Fruit fly (Drosophila melanogaster): Measurements from ENCODE around the gene Gagr.

Gene Gagr

DNA sequence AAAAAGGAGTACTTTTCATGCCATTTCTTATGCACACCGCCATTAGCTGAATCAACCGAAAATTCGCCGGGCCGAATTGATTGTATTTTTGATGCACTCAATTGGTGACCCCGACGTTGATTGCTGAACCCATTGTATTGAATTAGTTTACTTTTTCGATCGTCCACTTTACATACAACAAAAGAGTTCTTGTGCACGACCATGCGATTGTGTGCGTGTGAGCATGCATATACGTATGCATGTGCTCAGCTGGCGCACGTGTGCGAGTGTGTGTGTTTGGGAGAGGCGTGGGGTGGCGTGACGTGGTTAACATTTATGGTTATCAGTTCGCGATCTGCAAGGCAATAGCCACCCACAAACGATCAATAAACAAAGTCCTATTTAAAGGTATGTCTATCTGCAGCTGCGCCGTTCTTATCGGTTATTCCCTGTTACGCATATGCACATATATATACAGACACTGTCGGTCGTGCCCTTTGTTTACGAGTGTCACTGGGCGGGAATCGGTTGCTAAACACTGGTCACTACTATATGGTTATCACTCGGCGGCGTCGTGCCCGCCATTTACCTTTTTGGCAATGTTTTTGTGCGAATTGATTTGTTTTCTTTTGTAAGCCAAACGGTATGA is 9.0 kb upstream of the Gagr start:
- no peak for TF ChIP-seq ttk (optimal IDR thresholded peaks at IDR 0.05)
- TF ChIP-seq Sin3A (optimal IDR thresholded peaks at IDR 0.05), result no peak
- no peak for TF ChIP-seq h (optimal IDR thresholded peaks at IDR 0.05)
- no peak for TF ChIP-seq insv (optimal IDR thresholded peaks at IDR 0.05)
- TF ChIP-seq Myc (optimal IDR thresholded peaks at IDR 0.05), result no peak
- no peak for TF ChIP-seq psq (optimal IDR thresholded peaks at IDR 0.05)

DNA sequence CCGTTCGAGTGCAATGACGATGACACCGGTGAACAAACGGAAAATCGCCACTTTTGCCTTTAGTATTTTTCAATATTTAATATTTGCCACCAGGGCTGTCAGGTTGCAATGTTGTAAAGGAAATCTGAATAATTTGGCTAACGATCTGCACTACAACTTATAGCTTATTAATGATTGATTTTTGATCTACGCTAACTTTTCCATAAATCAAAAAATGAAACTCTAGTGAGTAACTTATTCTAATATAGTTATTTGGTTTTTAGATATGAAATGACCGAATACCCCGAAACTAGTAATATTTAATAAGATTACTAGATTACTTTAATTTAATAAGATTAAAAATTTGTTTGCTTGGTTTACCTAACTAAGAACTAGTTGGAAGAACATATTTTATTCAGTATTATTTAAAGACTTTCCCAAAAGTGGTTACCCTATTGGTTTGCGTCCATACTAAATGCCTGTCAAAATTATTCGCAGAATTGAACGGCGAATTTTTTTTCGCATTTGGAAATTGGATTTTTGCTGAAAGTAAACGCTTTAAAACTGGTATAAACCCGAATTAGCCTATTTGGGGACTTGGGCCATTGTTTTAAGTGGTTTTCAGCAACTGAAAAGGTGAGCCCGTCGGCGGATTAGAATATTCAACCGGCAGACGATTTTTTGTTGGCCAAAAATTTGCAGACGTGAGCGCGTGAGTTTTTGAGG is 8.4 kb upstream of the Gagr start, which contains the start of the genes Agpat3 and RAF2:
TSS of gene Agpat3 (minus strand) at position 78 of the 705 bp plus-strand sequence.
TSS of gene RAF2 (plus strand) at position 448 of the 705 bp plus-strand sequence.
- no peak for TF ChIP-seq h (optimal IDR thresholded peaks at IDR 0.05)
- TF ChIP-seq Myc (optimal IDR thresholded peaks at IDR 0.05), result no peak
- no peak for TF ChIP-seq insv (optimal IDR thresholded peaks at IDR 0.05)
- TF ChIP-seq Sin3A (optimal IDR thresholded peaks at IDR 0.05), result no peak
- TF ChIP-seq ttk (optimal IDR thresholded peaks at IDR 0.05), result no peak
- TF ChIP-seq psq (optimal IDR thresholded peaks at IDR 0.05), result no peak

DNA sequence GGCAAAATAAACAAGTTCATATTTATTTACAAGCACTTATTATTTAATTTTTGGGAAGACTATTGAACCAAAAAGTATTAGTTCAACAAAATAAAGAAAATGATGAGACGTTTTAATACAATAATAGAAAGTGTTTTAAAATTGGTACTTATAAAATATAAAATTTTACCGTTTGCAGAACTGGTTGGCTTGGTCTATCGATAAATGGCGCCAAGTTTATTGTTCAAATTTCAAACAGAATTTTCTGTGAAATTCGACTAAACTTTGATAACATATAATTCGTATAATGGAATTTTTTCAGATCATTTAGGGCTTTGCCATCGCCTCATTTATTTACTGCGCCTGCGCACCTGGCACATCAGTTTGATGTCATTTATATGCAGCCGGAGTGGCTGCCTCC is 3.6 kb upstream of the Gagr start:
- TF ChIP-seq insv (optimal IDR thresholded peaks at IDR 0.05) (no peak), ttk (optimal IDR thresholded peaks at IDR 0.05) (no peak), psq (optimal IDR thresholded peaks at IDR 0.05) (no peak), Sin3A (optimal IDR thresholded peaks at IDR 0.05) (no peak), h (optimal IDR thresholded peaks at IDR 0.05) (no peak)

DNA sequence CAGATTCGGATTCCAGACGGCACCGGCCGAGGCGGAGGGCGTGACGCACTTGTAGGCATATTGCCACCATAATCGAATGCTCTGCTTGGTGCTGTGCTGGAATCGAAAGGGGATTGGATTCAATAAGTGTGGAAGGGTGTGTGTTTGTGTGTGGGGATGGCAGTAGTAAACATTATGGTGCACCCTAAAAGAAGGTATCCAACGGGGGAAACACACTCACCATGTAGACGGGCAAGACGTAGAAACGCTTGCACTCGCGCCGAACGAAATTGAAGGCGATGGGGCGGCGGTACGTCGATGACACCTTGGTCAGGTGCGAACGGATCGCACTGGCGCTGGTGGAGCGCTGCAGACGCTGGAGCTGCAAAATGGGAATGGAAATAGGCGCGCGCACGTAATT is 3.1 kb upstream of the Gagr start:
- TF ChIP-seq Sin3A (optimal IDR thresholded peaks at IDR 0.05) (no peak), h (optimal IDR thresholded peaks at IDR 0.05) (no peak), Myc (optimal IDR thresholded peaks at IDR 0.05) (no peak), insv (optimal IDR thresholded peaks at IDR 0.05) (no peak), psq (optimal IDR thresholded peaks at IDR 0.05) (no peak), ttk (optimal IDR thresholded peaks at IDR 0.05) (no peak)

DNA sequence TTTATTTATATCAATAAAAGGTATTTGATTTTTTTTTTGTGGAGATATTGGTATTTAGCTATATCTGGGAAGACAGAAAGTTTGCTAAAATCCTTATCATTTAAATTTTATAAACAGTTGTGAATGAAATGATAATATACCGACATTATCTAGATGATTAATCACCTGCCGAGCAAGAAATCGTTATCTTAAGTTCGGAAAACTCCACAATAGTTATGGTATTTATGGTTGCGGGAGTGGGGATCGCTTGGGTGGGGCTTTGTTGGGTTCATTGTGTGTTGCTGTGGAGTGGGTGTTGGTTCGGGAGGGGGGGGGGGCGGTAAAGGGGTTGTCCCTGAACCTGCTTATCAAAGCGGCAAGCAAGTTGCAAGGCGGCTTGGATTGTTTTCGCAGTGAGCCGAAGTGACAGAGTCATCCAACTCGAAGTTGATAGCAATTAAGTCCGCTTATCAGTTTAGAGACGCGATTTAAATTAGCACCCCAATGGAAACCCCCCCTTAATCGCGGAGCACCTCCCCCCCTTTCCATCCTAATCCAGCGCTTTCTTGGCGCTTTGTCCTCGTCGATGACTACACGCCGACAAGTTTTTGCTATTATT is 2.1 kb upstream of the Gagr start:
- TF ChIP-seq h (optimal IDR thresholded peaks at IDR 0.05), result no peak
- TF ChIP-seq Sin3A (optimal IDR thresholded peaks at IDR 0.05), result no peak
- TF ChIP-seq ttk (optimal IDR thresholded peaks at IDR 0.05), result no peak
- TF ChIP-seq psq (optimal IDR thresholded peaks at IDR 0.05), result no peak
- no peak for TF ChIP-seq Myc (optimal IDR thresholded peaks at IDR 0.05)
- no peak for TF ChIP-seq insv (optimal IDR thresholded peaks at IDR 0.05)

DNA sequence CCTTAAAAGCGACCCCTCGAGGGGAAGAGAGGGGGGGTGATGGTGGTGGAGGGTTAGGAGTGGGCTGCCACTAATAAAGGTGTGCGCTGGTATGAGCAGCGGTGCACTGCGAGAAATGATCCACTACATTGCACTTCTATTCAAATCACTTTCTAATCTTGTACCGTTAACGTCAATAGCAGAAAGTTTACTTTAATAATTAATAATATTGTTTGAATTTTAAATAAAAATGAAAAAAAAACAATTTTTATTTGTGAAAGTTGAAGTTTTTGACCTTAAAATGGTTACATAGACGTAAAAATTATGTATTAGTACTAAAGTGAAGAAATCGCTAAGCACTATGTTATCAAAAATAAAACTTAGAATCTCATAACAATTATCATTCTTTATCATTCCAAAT is 1.5 kb upstream of the Gagr start:
- TF ChIP-seq insv (optimal IDR thresholded peaks at IDR 0.05) (no peak), h (optimal IDR thresholded peaks at IDR 0.05) (no peak), psq (optimal IDR thresholded peaks at IDR 0.05) (no peak), Myc (optimal IDR thresholded peaks at IDR 0.05) (no peak), ttk (optimal IDR thresholded peaks at IDR 0.05) (no peak), Sin3A (optimal IDR thresholded peaks at IDR 0.05) (no peak)

DNA sequence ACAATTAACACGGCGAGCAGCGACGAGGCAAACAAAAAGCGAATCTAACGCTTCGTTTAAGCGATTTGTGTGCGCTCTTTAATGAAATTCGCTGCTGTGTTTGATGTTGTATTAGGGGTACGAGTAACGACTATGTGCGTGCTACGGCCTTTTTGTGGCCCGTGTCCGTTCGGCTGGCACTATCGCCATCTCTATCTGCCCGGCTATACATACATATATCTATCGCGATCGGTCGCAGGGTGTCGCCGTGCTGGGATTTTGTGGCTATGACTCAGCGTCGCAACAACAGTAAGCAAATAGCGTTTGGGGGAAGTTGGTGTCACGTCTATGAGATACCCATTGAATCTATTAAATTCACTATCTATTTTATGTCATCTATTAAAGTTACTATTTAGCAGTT is 686 bp upstream of the Gagr start:
- no peak for TF ChIP-seq ttk (optimal IDR thresholded peaks at IDR 0.05)
- no peak for TF ChIP-seq h (optimal IDR thresholded peaks at IDR 0.05)
- TF ChIP-seq insv (optimal IDR thresholded peaks at IDR 0.05), result no peak
- TF ChIP-seq psq (optimal IDR thresholded peaks at IDR 0.05), result no peak
- TF ChIP-seq Myc (optimal IDR thresholded peaks at IDR 0.05), result no peak
- no peak for TF ChIP-seq Sin3A (optimal IDR thresholded peaks at IDR 0.05)

DNA sequence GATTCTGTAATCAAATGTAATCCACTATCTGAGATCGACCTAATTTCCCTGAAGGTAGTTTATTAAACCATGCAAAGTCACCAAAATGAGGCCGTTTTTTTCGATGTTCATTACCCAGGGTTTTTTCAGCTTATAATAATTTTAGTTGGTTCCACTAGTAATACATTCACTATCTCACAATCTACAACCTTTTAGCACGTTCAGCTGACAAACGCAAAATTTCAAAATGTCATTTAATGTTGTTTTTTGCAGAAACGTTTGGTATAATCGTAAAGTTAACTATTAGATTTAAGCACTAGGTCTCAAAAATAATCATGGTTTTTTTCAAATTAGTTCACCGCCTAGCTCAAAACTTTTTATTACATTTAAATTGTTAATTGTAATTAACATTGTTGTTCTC is 5.8 kb downstream of the Gagr start, which contains the start of gene CG44836:
TSS of gene CG44836 (minus strand) at position 101 of the 400 bp plus-strand sequence.
- TF ChIP-seq ttk (optimal IDR thresholded peaks at IDR 0.05), result no peak
- TF ChIP-seq h (optimal IDR thresholded peaks at IDR 0.05), result no peak
- TF ChIP-seq insv (optimal IDR thresholded peaks at IDR 0.05), result no peak
- TF ChIP-seq Sin3A (optimal IDR thresholded peaks at IDR 0.05), result no peak
- TF ChIP-seq psq (optimal IDR thresholded peaks at IDR 0.05), result no peak
- no peak for TF ChIP-seq Myc (optimal IDR thresholded peaks at IDR 0.05)

DNA sequence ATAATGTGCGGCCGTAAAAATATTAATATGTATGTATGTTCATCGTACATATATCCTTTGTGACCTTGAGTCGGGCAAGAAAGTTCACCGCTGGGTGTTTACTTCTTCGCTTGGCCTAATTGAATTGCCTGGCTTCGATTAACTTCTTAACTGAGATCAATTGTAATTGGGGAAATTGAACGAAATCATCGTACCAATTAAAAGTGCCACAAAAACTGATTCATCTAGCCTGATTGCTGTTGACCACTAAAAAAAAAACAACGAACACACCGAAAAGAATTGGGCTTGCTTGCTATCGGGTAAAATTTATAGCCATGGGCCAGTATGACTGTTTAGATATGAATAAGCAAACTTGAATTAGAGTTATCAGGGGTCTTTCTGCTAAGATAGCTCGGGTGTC is 7.9 kb downstream of the Gagr start:
- TF ChIP-seq Sin3A (optimal IDR thresholded peaks at IDR 0.05), result no peak
- TF ChIP-seq psq (optimal IDR thresholded peaks at IDR 0.05), result no peak
- no peak for TF ChIP-seq Myc (optimal IDR thresholded peaks at IDR 0.05)

DNA sequence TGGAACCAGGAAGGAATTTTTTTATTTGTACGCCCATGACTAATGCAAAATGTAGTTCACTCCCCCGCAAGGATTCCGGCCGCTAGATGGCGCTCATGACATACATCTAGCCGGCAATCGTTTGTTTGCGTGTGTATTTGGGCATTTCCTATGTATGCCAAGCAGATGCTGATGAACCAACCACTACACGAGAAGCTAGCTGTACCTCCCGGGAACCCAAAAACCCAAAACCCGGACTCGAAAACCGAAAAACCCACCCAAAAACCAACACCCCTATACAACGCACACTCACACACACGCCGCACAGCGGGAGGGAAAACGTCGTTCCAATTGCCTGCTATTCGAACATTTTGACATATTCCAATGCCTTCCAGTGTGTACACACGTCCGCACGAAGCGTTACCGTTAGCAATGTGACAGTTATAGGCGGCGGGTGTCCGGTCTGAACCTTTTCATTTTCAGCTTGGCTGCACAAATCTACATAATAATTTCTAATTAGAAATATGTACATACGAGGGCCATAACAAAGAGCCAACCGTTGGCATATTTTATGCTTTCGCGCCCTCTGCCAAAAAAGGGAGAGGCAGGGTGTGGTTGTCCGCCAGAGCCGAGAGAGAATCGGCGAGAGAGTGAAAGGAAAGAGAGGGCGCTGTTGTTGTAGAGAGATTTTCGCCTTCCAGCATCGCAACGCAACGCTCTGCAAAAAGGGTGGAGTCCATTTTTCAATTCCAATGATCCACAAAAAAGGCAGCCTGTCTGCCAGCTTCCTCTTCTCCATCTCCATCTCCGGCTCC is 13.6 kb downstream of the Gagr start:
- TF ChIP-seq insv (optimal IDR thresholded peaks at IDR 0.05), result no peak
- no peak for TF ChIP-seq ttk (optimal IDR thresholded peaks at IDR 0.05)
- no peak for TF ChIP-seq psq (optimal IDR thresholded peaks at IDR 0.05)
- no peak for TF ChIP-seq Myc (optimal IDR thresholded peaks at IDR 0.05)
- no peak for TF ChIP-seq Sin3A (optimal IDR thresholded peaks at IDR 0.05)
- no peak for TF ChIP-seq h (optimal IDR thresholded peaks at IDR 0.05)

DNA sequence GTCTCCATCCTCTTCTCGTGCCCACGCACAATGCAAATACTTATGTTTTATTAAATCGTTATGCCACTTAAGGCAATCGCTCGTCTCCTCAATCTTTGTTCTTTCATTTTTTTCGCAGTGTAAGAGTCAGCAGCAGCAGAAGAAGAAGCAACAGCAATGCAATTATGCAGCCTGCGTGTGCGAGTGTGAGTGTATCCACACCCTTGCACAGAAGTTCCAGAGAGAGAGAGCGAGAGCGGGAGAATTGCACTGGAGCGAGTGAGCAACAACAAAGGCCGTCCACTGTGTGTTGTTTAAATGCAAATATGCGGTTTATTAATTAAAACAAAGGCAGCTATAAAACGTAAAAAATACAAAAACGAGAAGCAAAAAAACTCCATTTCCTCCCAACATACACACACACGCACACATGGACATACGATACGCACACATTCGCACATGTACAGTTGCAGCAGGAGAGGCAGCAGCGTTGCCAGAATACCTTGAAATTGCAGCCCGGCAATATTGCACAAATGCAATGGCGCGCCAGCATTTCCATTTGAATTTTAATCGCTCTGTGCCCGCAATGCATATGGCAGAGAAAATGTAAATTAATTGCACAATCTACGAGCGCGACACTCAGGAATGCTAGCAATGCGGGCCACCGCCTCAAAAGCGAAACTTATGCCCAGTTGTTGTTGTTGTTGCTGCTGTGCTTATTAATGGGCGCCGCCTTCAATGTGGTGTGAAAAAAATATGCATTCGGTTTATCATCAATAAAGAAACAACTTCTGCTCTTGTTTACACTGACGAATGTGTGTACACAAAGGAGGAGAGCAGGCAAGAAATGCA is 14.4 kb downstream of the Gagr start:
- TF ChIP-seq h (optimal IDR thresholded peaks at IDR 0.05) (no peak), insv (optimal IDR thresholded peaks at IDR 0.05) (no peak), Myc (optimal IDR thresholded peaks at IDR 0.05) (no peak), ttk (optimal IDR thresholded peaks at IDR 0.05) (no peak)
